Worm (Caenorhabditis elegans) whole organism, young adult: ENCODE data around the gene sec-20.

Experiments
- F33H1.4 ChIP-seq: fragments of 200-800 bp; sonication (Bioruptor generic); IDR thresholded peaks from 2 replicates; pipeline ENCODE4 v1.3.6; 2022; ENCODE audit warnings: missing genetic modification reagents, missing genetic modification characterization, missing compliant biosample characterization
- F55B11.4 ChIP-seq: sonication (generic microtip); optimal IDR thresholded peaks from 2 replicates; lab custom pipeline; 2016; ENCODE audit warnings: missing compliant biosample characterization, missing genetic modification characterization, borderline replicate concordance; ENCODE audit not compliant: insufficient read depth
- F57A8.1 ChIP-seq: fragments of 200-800 bp; sonication (Bioruptor generic); optimal IDR thresholded peaks from 2 replicates; lab custom pipeline; 2018; ENCODE audit warnings: mild to moderate bottlenecking, missing genetic modification characterization, moderate library complexity, missing compliant biosample characterization
- K11D2.4 ChIP-seq: fragments of 200-800 bp; sonication (Bioruptor generic); IDR thresholded peaks from 2 replicates; pipeline ENCODE4 v1.3.6; 2022; ENCODE audit warnings: missing genetic modification reagents, missing genetic modification characterization, missing compliant biosample characterization
- ccch-3 ChIP-seq: fragments of 200-800 bp; sonication (Bioruptor generic); optimal IDR thresholded peaks from 2 replicates; lab custom pipeline; 2018; ENCODE audit warnings: mild to moderate bottlenecking, missing genetic modification characterization, missing compliant biosample characterization
- cebp-1 ChIP-seq, 2 experiments: fragments of 200-800 bp in 1 of 2; sonication (Bioruptor generic) in 1 of 2; sonication (generic microtip) in 1 of 2; IDR thresholded peaks in 1 of 2; optimal IDR thresholded peaks in 1 of 2; 2 replicates each; pipeline versions ENCODE4 v1.3.6 to Lab custom; 2017 to 2022; ENCODE audit warnings: missing compliant biosample characterization in 2 of 2, missing genetic modification characterization in 2 of 2, mild to moderate bottlenecking in 1 of 2, missing genetic modification reagents in 1 of 2, moderate library complexity in 1 of 2
- hmg-1.2 ChIP-seq: fragments of 200-800 bp; sonication (Bioruptor generic); IDR thresholded peaks from 2 replicates; pipeline ENCODE4 v1.3.6; 2022; ENCODE audit warnings: missing genetic modification reagents, missing genetic modification characterization, missing compliant biosample characterization
- hrde-1 ChIP-seq: sonication (generic microtip); optimal IDR thresholded peaks from 2 replicates; lab custom pipeline; 2016; ENCODE audit warnings: missing genetic modification characterization, mild to moderate bottlenecking, missing compliant biosample characterization, moderate library complexity, missing genotype, missing genetic modification reagents, borderline replicate concordance
- lin-26 ChIP-seq: fragments of 200-800 bp; sonication (Bioruptor generic); IDR thresholded peaks from 2 replicates; pipeline ENCODE4 v1.3.6; 2022; ENCODE audit warnings: missing genetic modification reagents, missing genetic modification characterization, missing compliant biosample characterization
- lin-40 ChIP-seq: sonication (generic microtip); optimal IDR thresholded peaks from 2 replicates; lab custom pipeline; 2016; ENCODE audit warnings: missing genetic modification characterization, mild to moderate bottlenecking, missing compliant biosample characterization, missing genotype, missing genetic modification reagents
- pbrm-1 ChIP-seq: fragments of 200-800 bp; sonication (Bioruptor generic); IDR thresholded peaks from 2 replicates; pipeline ENCODE4 v1.3.6; 2022; ENCODE audit warnings: missing genetic modification reagents, missing genetic modification characterization, missing compliant biosample characterization
- tbp1 ChIP-seq: fragments of 200-800 bp; sonication (Bioruptor generic); optimal IDR thresholded peaks from 2 replicates; lab custom pipeline; 2018; ENCODE audit warnings: mild to moderate bottlenecking, missing genetic modification characterization, missing compliant biosample characterization
- unc-62 ChIP-seq: fragments of 150-350 bp; optimal IDR thresholded peaks from 2 replicates; lab custom pipeline; 2014; ENCODE audit warnings: missing biosample characterization, missing genetic modification reagents, missing genetic modification characterization

- TF ChIP-seq tbp1 (GFP tag; lab: Kevin White, UChicago) (no peak), unc-62 (no peak), K11D2.4 (GFP tag; lab: Robert Waterston, UW) (no peak), cebp-1 (GFP tag; IDR thresholded peaks at IDR 0.05; lab: Robert Waterston, UW) (no peak), cebp-1 (tag; optimal IDR thresholded peaks at IDR 0.05; lab: Kevin White, UChicago) (no peak), F55B11.4 (no peak), hrde-1 (tag; lab: Kevin White, UChicago) (no peak), hmg-1.2 (GFP tag; lab: Robert Waterston, UW) (no peak), lin-26 (GFP tag; lab: Robert Waterston, UW) (no peak), F33H1.4 (GFP tag; lab: Robert Waterston, UW) (no peak), ccch-3 (GFP tag; lab: Kevin White, UChicago) (no peak), pbrm-1 (GFP tag; lab: Robert Waterston, UW) (no peak), lin-40 (tag; lab: Kevin White, UChicago) (no peak), F57A8.1 (GFP tag; lab: Kevin White, UChicago) (no peak)
Observed at ce11 chrIII:145078-145477, 46.8 kb upstream of the sec-20 start, which contains the start of the genes T17A3.12 and fbxb-83.
